Worm (Caenorhabditis elegans) whole organism, L4 larva: ENCODE data around the gene gck-4.

Experiments used
- F26F4.8 ChIP-seq: fragments of 200-800 bp; sonication (Bioruptor generic); conservative IDR thresholded peaks from 2 replicates; pipeline ENCODE4 v1.3.6; 2022; ENCODE audit warnings: missing genetic modification characterization, missing compliant biosample characterization
- F37D6.2 ChIP-seq: sonication (generic microtip); optimal IDR thresholded peaks from 2 replicates; lab custom pipeline; 2016; ENCODE audit warnings: mild to moderate bottlenecking, missing genetic modification characterization, missing compliant biosample characterization
- F44E2.7 ChIP-seq: fragments of 200-800 bp; sonication (Bioruptor generic); IDR thresholded peaks from 2 replicates; pipeline ENCODE4 v2.1.2; 2022; ENCODE audit warnings: missing genetic modification characterization, missing compliant biosample characterization
- F49E8.2 ChIP-seq: sonication (generic microtip); optimal IDR thresholded peaks from 2 replicates; lab custom pipeline; 2016; ENCODE audit warnings: missing compliant biosample characterization, mild to moderate bottlenecking, missing genetic modification characterization, borderline replicate concordance
- Y105C5A.15 ChIP-seq: fragments of 200-800 bp; sonication (Bioruptor generic); IDR thresholded peaks from 2 replicates; pipeline ENCODE4 v1.3.6; 2022; ENCODE audit warnings: missing genetic modification characterization, missing compliant biosample characterization
- Y48G9A.11 ChIP-seq: fragments of 200-800 bp; sonication (Bioruptor generic); IDR thresholded peaks from 2 replicates; pipeline ENCODE4 v1.3.6; 2022; ENCODE audit warnings: missing genetic modification reagents, missing genetic modification characterization, missing compliant biosample characterization
- Y5F2A.4 ChIP-seq: fragments of 200-800 bp; sonication (Bioruptor generic); optimal IDR thresholded peaks from 2 replicates; lab custom pipeline; 2018; ENCODE audit warnings: mild to moderate bottlenecking, missing genetic modification characterization, missing compliant biosample characterization
- ZK546.5 ChIP-seq, 2 experiments: sonication (generic microtip); optimal IDR thresholded peaks; 2 replicates each; lab custom pipeline; 2017; ENCODE audit warnings: missing biosample characterization in 2 of 2, missing genetic modification characterization in 2 of 2
- aly-2 ChIP-seq: sonication (generic microtip); optimal IDR thresholded peaks from 2 replicates; lab custom pipeline; 2018; ENCODE audit warnings: missing biosample characterization, missing genetic modification characterization
- attf-4 ChIP-seq: sonication (generic microtip); optimal IDR thresholded peaks from 3 replicates; lab custom pipeline; 2017; ENCODE audit warnings: missing biosample characterization, missing genetic modification characterization
- ceh-20 ChIP-seq: fragments of 200-800 bp; sonication (Bioruptor generic); IDR thresholded peaks from 2 replicates; pipeline ENCODE4 v1.3.6; 2022; ENCODE audit warnings: missing genetic modification reagents, missing genetic modification characterization, missing compliant biosample characterization
- ceh-32 ChIP-seq: sonication (generic microtip); optimal IDR thresholded peaks from 2 replicates; lab custom pipeline; 2016; ENCODE audit warnings: mild to moderate bottlenecking, missing genetic modification characterization, missing compliant biosample characterization; ENCODE audit not compliant: poor library complexity
- ces-1 ChIP-seq: fragments of 150-350 bp; sonication (generic microtip); optimal IDR thresholded peaks from 4 replicates; lab custom pipeline; 2014; ENCODE audit warnings: missing biosample characterization, missing genetic modification reagents, missing genetic modification characterization
- cey-2 ChIP-seq: sonication (generic microtip); optimal IDR thresholded peaks from 3 replicates; lab custom pipeline; 2017; ENCODE audit warnings: missing genetic modification characterization, mild to moderate bottlenecking, missing compliant biosample characterization, antibody characterized with exemption, borderline replicate concordance; ENCODE audit not compliant: insufficient read depth
- dmd-8 ChIP-seq: fragments of 200-800 bp; sonication (Bioruptor generic); IDR thresholded peaks from 2 replicates; pipeline ENCODE4 v1.3.6; 2022; ENCODE audit warnings: missing genetic modification characterization, missing compliant biosample characterization
- dmd-9 ChIP-seq: fragments of 200-800 bp; sonication (Bioruptor generic); IDR thresholded peaks from 2 replicates; pipeline ENCODE4 v1.3.6; 2022; ENCODE audit warnings: missing genetic modification reagents, missing genetic modification characterization, missing compliant biosample characterization
- dpl-1 ChIP-seq: fragments of 150-350 bp; optimal IDR thresholded peaks from 2 replicates; lab custom pipeline; 2014; ENCODE audit warnings: missing biosample characterization, missing genetic modification reagents, missing genetic modification characterization
- duxl-1 ChIP-seq: sonication (generic microtip); optimal IDR thresholded peaks from 2 replicates; lab custom pipeline; 2016; ENCODE audit warnings: mild to moderate bottlenecking, missing genetic modification characterization, moderate library complexity, missing compliant biosample characterization; ENCODE audit not compliant: poor library complexity
- dve-1 ChIP-seq: sonication (generic microtip); optimal IDR thresholded peaks from 2 replicates; lab custom pipeline; 2017; ENCODE audit warnings: antibody characterized with exemption, mild to moderate bottlenecking, missing genetic modification characterization, missing compliant biosample characterization; ENCODE audit not compliant: insufficient read depth
- hif-1 ChIP-seq, 2 experiments: sonication (generic microtip); optimal IDR thresholded peaks; 2 replicates each; lab custom pipeline; 2016 to 2017; ENCODE audit warnings: missing compliant biosample characterization in 2 of 2, missing genetic modification characterization in 2 of 2, missing genetic modification reagents in 2 of 2, missing genotype in 2 of 2, mild to moderate bottlenecking in 1 of 2
- hlh-11 ChIP-seq: fragments of 200-800 bp; sonication (Bioruptor generic); optimal IDR thresholded peaks from 2 replicates; lab custom pipeline; 2018; ENCODE audit warnings: mild to moderate bottlenecking, missing genetic modification characterization, missing compliant biosample characterization
- lin-1 ChIP-seq: fragments of 200-800 bp; sonication (Bioruptor generic); IDR thresholded peaks from 2 replicates; pipeline ENCODE4 v1.3.6; 2022; ENCODE audit warnings: missing genetic modification reagents, missing genetic modification characterization, missing compliant biosample characterization
- lin-15B ChIP-seq: fragments of 150-350 bp; sonication (generic microtip); optimal IDR thresholded peaks from 3 replicates; lab custom pipeline; 2014; ENCODE audit warnings: missing biosample characterization, missing genetic modification characterization
- lin-38 ChIP-seq: fragments of 200-800 bp; sonication (Bioruptor generic); IDR thresholded peaks from 2 replicates; pipeline ENCODE4 v1.3.6; 2022; ENCODE audit warnings: missing genetic modification reagents, missing genetic modification characterization, missing compliant biosample characterization
- lin-39 ChIP-seq: fragments of 150-350 bp; optimal IDR thresholded peaks from 2 replicates; lab custom pipeline; 2014; ENCODE audit warnings: missing biosample characterization, missing genetic modification reagents, missing genetic modification characterization
- lir-3 ChIP-seq: sonication (generic microtip); optimal IDR thresholded peaks from 2 replicates; lab custom pipeline; 2016; ENCODE audit warnings: mild to moderate bottlenecking, missing genetic modification characterization, missing compliant biosample characterization
- lsy-2 ChIP-seq, 2 experiments: fragments of 150-350 bp in 1 of 2; sonication (generic microtip) in 1 of 2; optimal IDR thresholded peaks; 2 replicates each; lab custom pipeline; 2014 to 2017; ENCODE audit warnings: missing biosample characterization in 2 of 2, missing genetic modification characterization in 2 of 2
- madf-5 ChIP-seq, 2 experiments: fragments of 200-800 bp; sonication (Bioruptor generic); IDR thresholded peaks; 2 replicates each; pipeline ENCODE4 v1.3.6; 2022; ENCODE audit warnings: missing compliant biosample characterization in 2 of 2, missing genetic modification characterization in 2 of 2
- madf-9 ChIP-seq: fragments of 200-800 bp; sonication (Bioruptor generic); conservative IDR thresholded peaks from 2 replicates; pipeline ENCODE4 v1.3.6; 2022; ENCODE audit warnings: missing genetic modification reagents, missing genetic modification characterization, missing compliant biosample characterization
- mdl-1 ChIP-seq, 2 experiments: fragments of 150-350 bp in 1 of 2; sonication (generic microtip) in 1 of 2; optimal IDR thresholded peaks; 2 replicates each; lab custom pipeline; 2014 to 2017; ENCODE audit warnings: missing biosample characterization in 2 of 2, missing genetic modification characterization in 2 of 2
- mdt-29 ChIP-seq: fragments of 200-800 bp; sonication (Bioruptor generic); IDR thresholded peaks from 2 replicates; pipeline ENCODE4 v1.3.6; 2022; ENCODE audit warnings: missing genetic modification reagents, missing genetic modification characterization, missing compliant biosample characterization
- mxl-2 ChIP-seq: fragments of 200-800 bp; sonication (Bioruptor generic); conservative IDR thresholded peaks from 2 replicates; pipeline ENCODE4 v1.3.6; 2022; ENCODE audit warnings: missing genetic modification reagents, missing genetic modification characterization, missing compliant biosample characterization
- mxl-3 ChIP-seq: fragments of 200-800 bp; sonication (Bioruptor generic); optimal IDR thresholded peaks from 2 replicates; lab custom pipeline; 2018; ENCODE audit warnings: mild to moderate bottlenecking, missing genetic modification characterization, missing compliant biosample characterization
- nhr-102 ChIP-seq: sonication (generic microtip); optimal IDR thresholded peaks from 2 replicates; lab custom pipeline; 2016; ENCODE audit warnings: mild to moderate bottlenecking, missing genetic modification characterization, moderate library complexity, missing compliant biosample characterization
- nhr-111 ChIP-seq: fragments of 200-800 bp; sonication (Bioruptor generic); optimal IDR thresholded peaks from 2 replicates; lab custom pipeline; 2018; ENCODE audit warnings: mild to moderate bottlenecking, missing genetic modification characterization, missing compliant biosample characterization
- nhr-25 ChIP-seq: sonication (generic microtip); optimal IDR thresholded peaks from 2 replicates; lab custom pipeline; 2017; ENCODE audit warnings: missing genetic modification characterization, mild to moderate bottlenecking, missing compliant biosample characterization, antibody characterized with exemption, moderate library complexity, borderline replicate concordance; ENCODE audit not compliant: insufficient read depth
- nhr-76 ChIP-seq: fragments of 150-350 bp; optimal IDR thresholded peaks from 2 replicates; lab custom pipeline; 2014; ENCODE audit warnings: missing biosample characterization, missing genetic modification characterization
- pha-4 ChIP-seq, 2 experiments: fragments of 150-350 bp in 1 of 2; fragments of 200-800 bp in 1 of 2; sonication (Bioruptor generic) in 1 of 2; IDR thresholded peaks in 1 of 2; optimal IDR thresholded peaks in 1 of 2; 2 replicates each; pipeline versions ENCODE4 v1.3.6 to Lab custom; 2014 to 2022; ENCODE audit warnings: missing genetic modification characterization in 2 of 2, missing genetic modification reagents in 2 of 2, missing biosample characterization in 1 of 2, missing compliant biosample characterization in 1 of 2
- set-16 ChIP-seq: fragments of 200-800 bp; sonication (Bioruptor generic); IDR thresholded peaks from 2 replicates; pipeline ENCODE4 v1.3.6; 2022; ENCODE audit warnings: missing genetic modification reagents, missing genetic modification characterization, missing compliant biosample characterization
- skn-1 ChIP-seq: fragments of 150-350 bp; optimal IDR thresholded peaks from 2 replicates; lab custom pipeline; 2014; ENCODE audit warnings: missing biosample characterization, missing genetic modification characterization
- snpc-1.2 ChIP-seq: fragments of 200-800 bp; sonication (Bioruptor generic); IDR thresholded peaks from 2 replicates; pipeline ENCODE4 v1.3.6; 2022; ENCODE audit warnings: missing genetic modification reagents, missing genetic modification characterization, missing compliant biosample characterization
- snpc-4 ChIP-seq: fragments of 150-350 bp; optimal IDR thresholded peaks from 2 replicates; lab custom pipeline; 2014; ENCODE audit warnings: missing biosample characterization, missing genetic modification characterization
- tag-97 ChIP-seq: fragments of 200-800 bp; sonication (Bioruptor generic); IDR thresholded peaks from 2 replicates; pipeline ENCODE4 v1.3.6; 2022; ENCODE audit warnings: missing genetic modification characterization, missing compliant biosample characterization
- tra-1 ChIP-seq: fragments of 200-800 bp; sonication (Bioruptor generic); IDR thresholded peaks from 2 replicates; pipeline ENCODE4 v1.3.6; 2022; ENCODE audit warnings: missing genetic modification reagents, missing genetic modification characterization, missing compliant biosample characterization
- unc-130 ChIP-seq: sonication (generic microtip); optimal IDR thresholded peaks from 2 replicates; lab custom pipeline; 2016; ENCODE audit warnings: missing genetic modification reagents, missing genetic modification characterization, missing compliant biosample characterization
- unc-39 ChIP-seq: sonication (generic microtip); optimal IDR thresholded peaks from 2 replicates; lab custom pipeline; 2017; ENCODE audit warnings: missing biosample characterization, missing genetic modification characterization
- unc-62 ChIP-seq, 3 experiments: fragments of 150-350 bp in 1 of 3; sonication (generic microtip); optimal IDR thresholded peaks in 2 of 3; peaks in 1 of 3; 1 replicate in 1 of 3; 2 replicates in 2 of 3; lab custom pipeline; 2014 to 2017; ENCODE audit warnings: missing biosample characterization in 3 of 3, missing genetic modification characterization in 3 of 3, missing genetic modification reagents in 3 of 3, missing genotype in 1 of 3
- vab-7 ChIP-seq: fragments of 200-800 bp; sonication (Bioruptor generic); IDR thresholded peaks from 2 replicates; pipeline ENCODE4 v1.3.6; 2022; ENCODE audit warnings: missing genetic modification reagents, missing genetic modification characterization, missing compliant biosample characterization

Gene gck-4

DNA sequence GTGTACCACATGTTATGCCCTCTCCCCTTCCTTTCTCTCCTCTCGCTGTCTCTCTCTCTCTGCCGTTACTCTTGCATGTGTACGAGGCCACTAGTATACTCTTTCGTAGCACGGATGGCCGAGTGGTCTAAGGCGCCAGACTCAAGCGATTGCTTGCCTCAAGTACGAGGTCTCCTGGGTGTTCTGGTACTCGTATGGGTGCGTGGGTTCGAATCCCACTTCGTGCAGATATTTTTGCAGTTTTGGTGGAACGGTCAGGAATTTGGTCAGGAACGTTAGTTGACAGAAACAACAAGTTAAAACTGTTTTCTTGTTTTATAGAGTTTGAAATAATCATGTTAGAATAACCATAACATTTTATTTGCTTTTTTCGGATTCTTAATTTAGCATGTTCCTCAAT, 11.5 kb upstream of the gck-4 start (continued):
- peak; percentile 89 for TF ChIP-seq Y48G9A.11 (GFP tag; lab: Robert Waterston, UW)
- TF ChIP-seq tra-1, result peak; percentile 95
- TF ChIP-seq attf-4 (tag; lab: Kevin White, UChicago), result peak; percentile 23
- TF ChIP-seq skn-1 (tag; lab: Kevin White, UChicago), result no peak
- no peak for TF ChIP-seq aly-2 (tag; lab: Kevin White, UChicago)
- TF ChIP-seq mdl-1 (tag; optimal IDR thresholded peaks at IDR 0.05; lab: Kevin White, UChicago), result peak; percentile 10 to 80
- peak; percentile 94 for TF ChIP-seq duxl-1
- peak in 1 of 2 experiments; percentile 78 for TF ChIP-seq lsy-2 (tag; optimal IDR thresholded peaks at IDR 0.05; lab: Kevin White, UChicago)
- peak in 1 of 2 experiments; percentile 98 for TF ChIP-seq unc-62 (GFP tag; optimal IDR thresholded peaks at IDR 0.05 in 1 of 2; lab: Kevin White, UChicago)
- TF ChIP-seq unc-62 (tag; optimal IDR thresholded peaks at IDR 0.05; lab: Kevin White, UChicago), result no peak
- TF ChIP-seq snpc-4 (tag; lab: Kevin White, UChicago), result no peak
- TF ChIP-seq mdt-29 (GFP tag; lab: Robert Waterston, UW), result peak; percentile 91
- peak; percentile 95 for TF ChIP-seq madf-9 (GFP tag; lab: Robert Waterston, UW)
- peak; percentile 76 for TF ChIP-seq mxl-3 (GFP tag; lab: Kevin White, UChicago)
- peak; percentile 83 for TF ChIP-seq hlh-11 (tag; lab: Kevin White, UChicago)
- TF ChIP-seq snpc-1.2 (GFP tag; lab: Robert Waterston, UW), result peak; percentile 95
- peak; percentile 90 for TF ChIP-seq lir-3 (tag; lab: Kevin White, UChicago)
- TF ChIP-seq Y5F2A.4 (GFP tag; lab: Kevin White, UChicago), result peak; percentile 90
- peak; percentile 99 for TF ChIP-seq F26F4.8 (GFP tag; lab: Robert Waterston, UW)
- TF ChIP-seq madf-5 (GFP tag; IDR thresholded peaks at IDR 0.05; lab: Robert Waterston, UW), result peak; percentile 93 to 97
- peak; percentile 92 for TF ChIP-seq lin-1
- TF ChIP-seq F49E8.2 (tag; lab: Kevin White, UChicago), result peak; percentile 81
- no peak for TF ChIP-seq tag-97 (GFP tag; lab: Robert Waterston, UW)
- peak; percentile 91 for TF ChIP-seq dmd-9 (GFP tag; lab: Robert Waterston, UW)
- peak; percentile 83 for TF ChIP-seq F37D6.2 (tag; lab: Kevin White, UChicago)
- peak; percentile 84 for TF ChIP-seq nhr-111 (GFP tag; lab: Kevin White, UChicago)
- peak; percentile 38 for TF ChIP-seq dpl-1
- peak; percentile 90 for TF ChIP-seq nhr-102
- peak; percentile 72 to 79 for TF ChIP-seq hif-1 (tag; optimal IDR thresholded peaks at IDR 0.05; lab: Kevin White, UChicago)
- peak; percentile 99 for TF ChIP-seq dmd-8 (GFP tag; lab: Robert Waterston, UW)
- TF ChIP-seq vab-7 (GFP tag; lab: Robert Waterston, UW), result peak; percentile 98
- peak; percentile 73 for TF ChIP-seq unc-130 (GFP tag; lab: Kevin White, UChicago)
- peak; percentile 77 for TF ChIP-seq ceh-32 (tag; lab: Kevin White, UChicago)
- peak; percentile 74 for TF ChIP-seq set-16 (GFP tag; lab: Robert Waterston, UW)
- TF ChIP-seq nhr-76 (tag; lab: Kevin White, UChicago), result no peak
- no peak for TF ChIP-seq lin-39 (tag; lab: Kevin White, UChicago)
- TF ChIP-seq lin-15B (tag; lab: Kevin White, UChicago), result no peak
- TF ChIP-seq F44E2.7 (GFP tag; lab: Robert Waterston, UW), result peak; percentile 95
- no peak for TF ChIP-seq unc-39 (tag; lab: Kevin White, UChicago)
- TF ChIP-seq ceh-20, result peak; percentile 91
- TF ChIP-seq lin-38 (GFP tag; lab: Robert Waterston, UW), result peak; percentile 87
- peak; percentile 88 for TF ChIP-seq mxl-2 (GFP tag; lab: Robert Waterston, UW)
- TF ChIP-seq pha-4 (GFP tag; IDR thresholded peaks at IDR 0.05; lab: Robert Waterston, UW), result peak; percentile 96
- peak; percentile 5 for TF ChIP-seq pha-4 (tag; optimal IDR thresholded peaks at IDR 0.05; lab: Kevin White, UChicago)
- TF ChIP-seq ZK546.5 (tag; optimal IDR thresholded peaks at IDR 0.05; lab: Kevin White, UChicago), result peak in 1 of 2 experiments; percentile 35
- peak; percentile 98 for TF ChIP-seq Y105C5A.15 (GFP tag; lab: Robert Waterston, UW)
- TF ChIP-seq nhr-25 (tag; lab: Kevin White, UChicago), result no peak
- peak; percentile 84 for TF ChIP-seq dve-1
- TF ChIP-seq cey-2 (tag; lab: Kevin White, UChicago), result no peak
- peak; percentile 41 for TF ChIP-seq ces-1 (GFP tag; lab: Kevin White, UChicago)
